Fruit fly (Drosophila melanogaster) whole organism, wandering third instar larva: Measurements from ENCODE around the gene hb.

Experiments
- OdsH ChIP-seq: fragments of 200-800 bp; sonication (Bioruptor generic); optimal IDR thresholded peaks from 2 replicates; lab custom pipeline; 2016; ENCODE audit warnings: missing biosample characterization, mild to moderate bottlenecking, missing genetic modification characterization
- Vsx2 ChIP-seq: fragments of 200-300, 225-300 bp; sonication (Bioruptor generic); optimal IDR thresholded peaks from 2 replicates; lab custom pipeline; 2018; ENCODE audit warnings: missing biosample characterization, missing genetic modification characterization; ENCODE audit not compliant: partially characterized antibody
- br ChIP-seq: fragments of 200-800 bp; sonication (Bioruptor generic); optimal IDR thresholded peaks from 2 replicates; lab custom pipeline; 2016; ENCODE audit warnings: missing biosample characterization, missing genetic modification characterization
- ey ChIP-seq: fragments of 200-800 bp; sonication (Bioruptor generic); optimal IDR thresholded peaks from 2 replicates; lab custom pipeline; 2016; ENCODE audit warnings: missing biosample characterization, missing genetic modification characterization
- fru ChIP-seq: fragments of 200-800 bp; sonication (Bioruptor generic); optimal IDR thresholded peaks from 3 replicates; lab custom pipeline; 2016; ENCODE audit warnings: missing biosample characterization, mild to moderate bottlenecking, missing genetic modification characterization
- h ChIP-seq: fragments of 200-800 bp; sonication (Bioruptor generic); optimal IDR thresholded peaks from 3 replicates; lab custom pipeline; 2016; ENCODE audit warnings: missing biosample characterization, mild to moderate bottlenecking, missing genetic modification characterization
- jim ChIP-seq: fragments of 175-275, 200-325 bp; sonication (Bioruptor generic); optimal IDR thresholded peaks from 2 replicates; lab custom pipeline; 2016; ENCODE audit warnings: missing biosample characterization, mild to moderate bottlenecking, missing genetic modification characterization
- lola ChIP-seq: fragments of >200 bp; optimal IDR thresholded peaks from 2 replicates; lab custom pipeline; 2017; ENCODE audit warnings: missing biosample characterization, missing genetic modification characterization
- rgr ChIP-seq: fragments of 200-800 bp; sonication (Bioruptor generic); optimal IDR thresholded peaks from 3 replicates; lab custom pipeline; 2016; ENCODE audit warnings: missing biosample characterization, mild to moderate bottlenecking, missing genetic modification characterization

- TF ChIP-seq fru (GFP tag; lab: Kevin White, UChicago) (peak; percentile 83), h (GFP tag; lab: Kevin White, UChicago) (peak; percentile 91), jim (GFP tag; lab: Kevin White, UChicago) (peak; percentile 75), br (GFP tag; lab: Kevin White, UChicago) (peak; percentile 83), ey (GFP tag; lab: Kevin White, UChicago) (peak; percentile 86), lola (GFP tag; lab: Kevin White, UChicago) (no peak), rgr (GFP tag; lab: Kevin White, UChicago) (peak; percentile 88), Vsx2 (GFP tag; lab: Kevin White, UChicago) (no peak), OdsH (GFP tag; lab: Kevin White, UChicago) (peak; percentile 80)
Observed at dm6 chr3R:8652731-8653130, 44.9 kb downstream of the hb start, which contains the start of the genes Sys1 and Dhod.
